Worm (Caenorhabditis elegans): ENCODE data around the gene clc-12.
A peak's percentile ranks its signal among the peaks of the same experiment; 100 is the strongest.

clc-12 gene

DNA sequence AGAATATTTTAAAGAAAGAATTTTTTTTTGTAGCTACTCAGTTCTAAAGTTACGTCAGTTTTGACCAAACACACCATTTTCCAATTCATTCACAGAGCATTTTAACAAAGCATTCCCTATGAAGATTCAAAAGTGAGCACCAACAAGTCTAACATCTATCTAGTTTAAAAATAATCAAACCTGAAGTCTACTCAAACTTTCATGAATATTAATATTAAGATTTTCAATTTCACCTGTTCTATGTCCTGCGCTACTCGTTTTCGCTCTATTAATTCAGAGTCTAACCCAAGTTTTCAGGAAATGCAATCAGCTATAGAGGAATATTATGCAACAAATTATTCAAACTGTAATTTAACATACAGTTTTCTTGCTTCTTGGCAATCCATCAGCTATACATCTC lies 37.1 kb downstream of the clc-12 start, which contains the start of gene srh-119:
TSS of gene srh-119 (plus strand) at position 301 of the 400 bp plus-strand sequence.
- TF ChIP-seq nhr-11 (tag; optimal IDR thresholded peaks at IDR 0.05) (no peak), nhr-28 (tag; optimal IDR thresholded peaks at IDR 0.05) (no peak), nfya-1 (tag; optimal IDR thresholded peaks at IDR 0.05; ENCODE audit: insufficient read depth) (no peak), ceh-82 (tag; optimal IDR thresholded peaks at IDR 0.05) (no peak), tbx-2 (tag; optimal IDR thresholded peaks at IDR 0.05) (no peak), jun-1 (tag; optimal IDR thresholded peaks at IDR 0.05) (no peak), pqm-1 (tag; optimal IDR thresholded peaks at IDR 0.05) (no peak), egl-5 (tag; optimal IDR thresholded peaks at IDR 0.05) (no peak), skn-1 (tag; optimal IDR thresholded peaks at IDR 0.05) (no peak)

DNA sequence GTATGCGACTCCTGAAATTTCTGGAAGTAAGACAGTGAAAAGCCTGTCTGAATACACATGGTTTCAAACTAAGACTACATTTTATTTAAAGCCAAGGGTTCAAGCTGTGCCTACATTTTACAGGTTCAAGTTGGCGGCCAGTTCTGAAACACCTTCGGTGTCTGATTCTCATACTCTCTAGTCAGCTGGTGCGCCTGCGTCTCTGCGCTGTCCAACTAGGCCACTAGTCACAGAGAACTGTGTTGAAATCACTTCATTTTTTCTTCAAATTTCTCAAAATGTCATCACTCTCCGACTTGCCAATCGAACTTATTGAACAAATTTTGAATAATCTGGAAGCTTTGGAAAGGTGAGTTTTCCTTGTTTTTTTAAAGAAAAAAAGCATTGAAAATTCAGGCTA lies 42.6 kb downstream of the clc-12 start, which contains the start of gene fbxa-90:
TSS of gene fbxa-90 (plus strand) at position 179 of the 400 bp plus-strand sequence.
- TF ChIP-seq fos-1 (tag; optimal IDR thresholded peaks at IDR 0.05) (no peak), egl-5 (tag; optimal IDR thresholded peaks at IDR 0.05) (no peak), nhr-77 (tag; optimal IDR thresholded peaks at IDR 0.05) (no peak)

DNA sequence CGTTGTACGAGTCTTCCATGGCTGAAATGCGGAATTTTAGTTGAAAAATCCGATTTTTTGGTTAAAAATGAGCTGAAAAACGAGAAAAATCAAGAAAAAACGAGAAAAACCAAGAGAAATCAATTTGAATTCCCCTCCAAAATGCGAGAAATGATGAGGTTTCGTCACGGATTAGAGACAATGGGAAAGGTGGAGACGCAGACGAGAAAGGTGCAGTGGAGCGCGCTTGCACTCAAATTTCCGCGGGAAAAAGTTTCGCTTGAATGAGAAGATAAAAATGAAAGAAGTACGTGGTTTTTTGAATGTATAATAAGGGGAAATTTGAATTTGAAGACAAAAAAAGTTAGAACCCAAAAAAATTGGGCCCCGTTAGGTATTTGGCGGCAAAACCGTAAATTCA lies 43.5 kb downstream of the clc-12 start, which contains the start of gene efl-1:
TSS of gene efl-1 (minus strand) at position 21 of the 400 bp plus-strand sequence.
- TF ChIP-seq unc-39 (tag; optimal IDR thresholded peaks at IDR 0.05) = no peak
- TF ChIP-seq snpc-4 (tag; optimal IDR thresholded peaks at IDR 0.05) = peak; percentile 93
- no peak for TF ChIP-seq mml-1 (tag; optimal IDR thresholded peaks at IDR 0.05)
- TF ChIP-seq elt-2 (tag; optimal IDR thresholded peaks at IDR 0.05) = peak; percentile 64
- TF ChIP-seq elt-3 (tag; optimal IDR thresholded peaks at IDR 0.05) = no peak
- TF ChIP-seq nhr-11 (tag; optimal IDR thresholded peaks at IDR 0.05) = no peak
- peak; percentile 83 for TF ChIP-seq fkh-10 (GFP tag; optimal IDR thresholded peaks at IDR 0.05)
- peak; percentile 92 for TF ChIP-seq nfya-1 (tag; optimal IDR thresholded peaks at IDR 0.05; ENCODE audit: insufficient read depth)
- peak; percentile 81 for TF ChIP-seq R02D3.7 (tag; optimal IDR thresholded peaks at IDR 0.05)
- TF ChIP-seq nhr-25 (tag; optimal IDR thresholded peaks at IDR 0.05) = peak; percentile 87
- no peak for TF ChIP-seq nhr-67 (tag; optimal IDR thresholded peaks at IDR 0.05)
- peak; percentile 94 for TF ChIP-seq lin-15B (tag; optimal IDR thresholded peaks at IDR 0.05)
- peak; percentile 67 for TF ChIP-seq jun-1 (tag; optimal IDR thresholded peaks at IDR 0.05)
- peak; percentile 47 for TF ChIP-seq lsy-12 (tag; optimal IDR thresholded peaks at IDR 0.05)
- TF ChIP-seq daf-12 (tag; optimal IDR thresholded peaks at IDR 0.05) = no peak
- no peak for TF ChIP-seq mdl-1 (tag; optimal IDR thresholded peaks at IDR 0.05)
- no peak for TF ChIP-seq nhr-28 (tag; optimal IDR thresholded peaks at IDR 0.05)
- no peak for TF ChIP-seq nhr-43 (tag; optimal IDR thresholded peaks at IDR 0.05; ENCODE audit: poor library complexity, severe bottlenecking)
- peak; percentile 78 for TF ChIP-seq pqm-1 (tag; optimal IDR thresholded peaks at IDR 0.05)
- TF ChIP-seq pha-4 (tag; optimal IDR thresholded peaks at IDR 0.05) = peak; percentile 93
- TF ChIP-seq ztf-11 (tag; optimal IDR thresholded peaks at IDR 0.05) = no peak
- peak; percentile 82 for TF ChIP-seq ceh-28 (tag; optimal IDR thresholded peaks at IDR 0.05)
- peak; percentile 94 for TF ChIP-seq nhr-23 (tag; optimal IDR thresholded peaks at IDR 0.05)
- no peak for TF ChIP-seq nhr-237 (tag; optimal IDR thresholded peaks at IDR 0.05)
- no peak for TF ChIP-seq elt-1 (tag; optimal IDR thresholded peaks at IDR 0.05)
- no peak for TF ChIP-seq sea-2 (GFP tag; optimal IDR thresholded peaks at IDR 0.05)
- peak; percentile 7 for TF ChIP-seq fos-1 (tag; optimal IDR thresholded peaks at IDR 0.05)
- TF ChIP-seq tbx-2 (tag; optimal IDR thresholded peaks at IDR 0.05) = peak; percentile 64
- no peak for TF ChIP-seq nhr-12 (tag; optimal IDR thresholded peaks at IDR 0.05)
- peak; percentile 93 for TF ChIP-seq skn-1 (tag; optimal IDR thresholded peaks at IDR 0.05)
- TF ChIP-seq lin-39 (tag; optimal IDR thresholded peaks at IDR 0.05) = peak; percentile 92
- peak; percentile 50 for TF ChIP-seq hmg-11 (tag; optimal IDR thresholded peaks at IDR 0.05)
- no peak for TF ChIP-seq nhr-76 (tag; optimal IDR thresholded peaks at IDR 0.05)
- TF ChIP-seq unc-62 (GFP tag; optimal IDR thresholded peaks at IDR 0.05) = peak; percentile 35
- TF ChIP-seq eor-1 (tag; optimal IDR thresholded peaks at IDR 0.05) = no peak
- TF ChIP-seq fkh-2 (tag; optimal IDR thresholded peaks at IDR 0.05) = no peak
- TF ChIP-seq ceh-9 (tag; optimal IDR thresholded peaks at IDR 0.05) = no peak
- peak; percentile 85 for TF ChIP-seq ceh-82 (tag; optimal IDR thresholded peaks at IDR 0.05)
- peak; percentile 36 for TF ChIP-seq nhr-77 (tag; optimal IDR thresholded peaks at IDR 0.05)
- TF ChIP-seq zag-1 (tag; optimal IDR thresholded peaks at IDR 0.05) = no peak
- TF ChIP-seq egl-27 (tag; optimal IDR thresholded peaks at IDR 0.05) = no peak
- TF ChIP-seq ZK546.5 (tag; optimal IDR thresholded peaks at IDR 0.05) = no peak
- no peak for TF ChIP-seq aly-2 (tag; optimal IDR thresholded peaks at IDR 0.05)
- TF ChIP-seq egl-5 (tag; optimal IDR thresholded peaks at IDR 0.05) = peak; percentile 97
- TF ChIP-seq ama-1 (optimal IDR thresholded peaks at IDR 0.05) = peak; percentile 63
- TF ChIP-seq ztf-4 (tag; optimal IDR thresholded peaks at IDR 0.05) = no peak
- TF ChIP-seq ceh-16 (tag; optimal IDR thresholded peaks at IDR 0.05) = no peak

All from whole organism, L3 larva.